Fruit fly (Drosophila melanogaster): ENCODE results near the gene CG17261.

CG17261 gene

dm6 chr2L:3059624-3059919, 17.2 kb downstream of the CG17261 start:
- TF ChIP-seq CG17801 (GFP tag; optimal IDR thresholded peaks at IDR 0.05; ENCODE audit: partially characterized antibody): no peak

dm6 chr2L:3078741-3079140, 36.4 kb downstream of the CG17261 start:
- TF ChIP-seq CG17801 (GFP tag; optimal IDR thresholded peaks at IDR 0.05; ENCODE audit: partially characterized antibody): no peak

- TF ChIP-seq CG17801 (GFP tag; optimal IDR thresholded peaks at IDR 0.05; ENCODE audit: partially characterized antibody): no peak
These were observed 40.5 kb downstream of the CG17261 start for dm6 chr2L:3082895-3083294.

- TF ChIP-seq CG17801 (GFP tag; optimal IDR thresholded peaks at IDR 0.05; ENCODE audit: partially characterized antibody): no peak
These were observed 41.2 kb downstream of the CG17261 start for dm6 chr2L:3083510-3083909.

- TF ChIP-seq CG17801 (GFP tag; optimal IDR thresholded peaks at IDR 0.05; ENCODE audit: partially characterized antibody): no peak
These were observed 44.0 kb downstream of the CG17261 start for dm6 chr2L:3086290-3086876.

dm6 chr2L:3088238-3088874, 46.0 kb downstream of the CG17261 start:
- TF ChIP-seq CG17801 (GFP tag; optimal IDR thresholded peaks at IDR 0.05; ENCODE audit: partially characterized antibody): no peak

- no peak for TF ChIP-seq CG17801 (GFP tag; optimal IDR thresholded peaks at IDR 0.05; ENCODE audit: partially characterized antibody)
These were observed 47.9 kb downstream of the CG17261 start for dm6 chr2L:3090245-3090644.

- TF ChIP-seq CG17801 (GFP tag; optimal IDR thresholded peaks at IDR 0.05; ENCODE audit: partially characterized antibody): no peak
These were observed 50.2 kb downstream of the CG17261 start for dm6 chr2L:3092535-3092934.
